Fruit fly (Drosophila melanogaster) whole organism, pupa: ENCODE measurements around the gene Cubn2.

Source experiments
- CG13204 ChIP-seq: fragments of 200-800 bp; sonication (Bioruptor generic); optimal IDR thresholded peaks from 2 replicates; lab custom pipeline; 2018; ENCODE audit warnings: missing biosample characterization, mild to moderate bottlenecking, missing genetic modification characterization, moderate library complexity
- CG34367 ChIP-seq: fragments of 200-800 bp; sonication (Bioruptor generic); optimal IDR thresholded peaks from 2 replicates; lab custom pipeline; 2018; ENCODE audit warnings: missing biosample characterization, mild to moderate bottlenecking, missing genetic modification characterization
- CG8159 ChIP-seq: fragments of 200-800 bp; sonication (Bioruptor generic); optimal IDR thresholded peaks from 3 replicates; lab custom pipeline; 2018; ENCODE audit warnings: missing biosample characterization, mild to moderate bottlenecking, missing genetic modification characterization, moderate library complexity
- CG9948 ChIP-seq: fragments of 200-800 bp; sonication (Bioruptor generic); optimal IDR thresholded peaks from 2 replicates; lab custom pipeline; 2018; ENCODE audit warnings: missing biosample characterization, mild to moderate bottlenecking, missing genetic modification characterization, moderate library complexity
- Ets98B ChIP-seq: fragments of 200-800 bp; sonication (Bioruptor generic); IDR thresholded peaks from 2 replicates; pipeline ENCODE4 v1.3.6; 2022; ENCODE audit warnings: missing biosample characterization, missing genetic modification characterization
- gl ChIP-seq: fragments of 200-800 bp; sonication (Bioruptor generic); optimal IDR thresholded peaks from 2 replicates; lab custom pipeline; 2018; ENCODE audit warnings: missing biosample characterization, mild to moderate bottlenecking, missing genetic modification characterization

DNA sequence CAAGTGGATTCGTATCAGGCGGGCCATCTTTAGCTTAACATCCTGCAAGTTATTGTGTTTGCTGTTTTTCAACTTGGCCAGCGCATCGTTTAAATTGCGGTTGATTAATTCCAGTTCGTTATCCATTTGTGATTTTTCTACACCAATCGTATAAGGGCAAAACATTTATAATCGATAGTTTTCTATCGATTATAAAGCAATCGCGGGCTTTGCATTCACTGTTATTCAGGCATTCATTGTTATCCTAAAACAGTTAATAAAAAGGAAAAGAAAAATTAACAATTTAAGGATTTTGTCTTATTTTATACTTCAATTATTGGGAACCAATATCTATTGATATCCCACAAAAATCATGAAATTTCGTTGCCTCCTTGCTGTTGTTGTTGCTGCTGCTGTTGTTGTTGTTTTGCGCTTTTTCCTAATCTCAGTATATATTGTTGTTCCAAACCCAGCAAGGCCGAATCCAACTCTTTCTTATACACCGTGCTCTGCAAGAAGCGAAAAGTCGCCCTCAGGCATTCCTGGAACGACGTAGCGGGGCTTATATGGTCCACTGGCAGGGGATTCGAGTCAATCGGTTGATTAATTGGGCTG is 11.1 kb upstream of the Cubn2 start, which contains the start of gene CG32095:
- TF ChIP-seq CG8159 (no peak), CG9948 (no peak), CG13204 (GFP tag; lab: Kevin White, UChicago) (no peak), Ets98B (GFP tag; lab: Robert Waterston, UW) (no peak), gl (tag; lab: Kevin White, UChicago) (no peak), CG34367 (no peak)
